Fruit fly (Drosophila melanogaster): Measurements from ENCODE around the gene CG32473.

dm6 chr3R:13270648-13271047, 31.8 kb upstream of the CG32473 start:
- TF ChIP-seq cic (GFP tag; optimal IDR thresholded peaks at IDR 0.05) (no peak), Mnt (GFP tag; optimal IDR thresholded peaks at IDR 0.05) (no peak), CG12768 (GFP tag; optimal IDR thresholded peaks at IDR 0.05) (no peak), bab1 (GFP tag; optimal IDR thresholded peaks at IDR 0.05) (no peak), Hr96 (GFP tag; optimal IDR thresholded peaks at IDR 0.05) (no peak), pad (GFP tag; optimal IDR thresholded peaks at IDR 0.05) (no peak), kay (GFP tag; ENCODE audit: borderline replicate concordance) (no peak), Crg-1 (GFP tag; optimal IDR thresholded peaks at IDR 0.05) (no peak), CG1620 (GFP tag; optimal IDR thresholded peaks at IDR 0.05) (no peak), CG7045 (GFP tag; optimal IDR thresholded peaks at IDR 0.05) (no peak)
